Worm (Caenorhabditis elegans) whole organism, L2 larva: Measurements from ENCODE around the gene K01G12.3.

ENCODE experiments used
- F13H6.1 ChIP-seq: sonication (generic microtip); optimal IDR thresholded peaks from 2 replicates; lab custom pipeline; 2016; ENCODE audit warnings: missing genetic modification characterization, missing compliant biosample characterization
- mdl-1 ChIP-seq, 2 experiments: fragments of 150-350 bp in 1 of 2; sonication (generic microtip) in 1 of 2; optimal IDR thresholded peaks; 2 replicates each; lab custom pipeline; 2017; ENCODE audit warnings: missing biosample characterization in 2 of 2, missing genetic modification characterization in 2 of 2
- nhr-23 ChIP-seq: fragments of 150-350 bp; optimal IDR thresholded peaks from 2 replicates; lab custom pipeline; 2014; ENCODE audit warnings: missing biosample characterization, missing genetic modification reagents, missing genetic modification characterization

DNA sequence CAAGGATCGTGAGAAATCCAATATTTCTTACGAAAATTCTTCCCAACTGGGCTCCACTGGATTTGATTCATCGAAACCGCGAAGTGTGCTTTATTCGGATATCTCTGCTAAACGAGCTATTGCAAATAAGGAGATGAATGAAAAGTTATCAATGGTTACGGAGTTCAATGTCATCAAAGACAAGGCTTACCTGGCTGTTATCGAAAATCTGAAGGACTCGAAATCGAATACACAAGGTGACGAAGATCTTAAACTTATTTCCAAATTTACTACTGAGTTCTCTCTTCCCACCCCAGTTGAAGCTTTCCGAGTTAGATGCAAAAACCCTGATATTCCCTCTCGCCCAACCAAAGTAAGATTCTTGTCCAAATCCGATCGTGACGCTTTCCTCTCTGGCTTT, 7.0 kb upstream of the K01G12.3 start:
- TF ChIP-seq nhr-23 (tag; lab: Kevin White, UChicago) (no peak), mdl-1 (tag; optimal IDR thresholded peaks at IDR 0.05; lab: Kevin White, UChicago) (no peak), F13H6.1 (no peak)
